Fruit fly (Drosophila melanogaster): Measurements from ENCODE around the gene CG7142.
A peak's percentile ranks its signal among the peaks of the same experiment; 100 is the strongest.

Gene CG7142

DNA sequence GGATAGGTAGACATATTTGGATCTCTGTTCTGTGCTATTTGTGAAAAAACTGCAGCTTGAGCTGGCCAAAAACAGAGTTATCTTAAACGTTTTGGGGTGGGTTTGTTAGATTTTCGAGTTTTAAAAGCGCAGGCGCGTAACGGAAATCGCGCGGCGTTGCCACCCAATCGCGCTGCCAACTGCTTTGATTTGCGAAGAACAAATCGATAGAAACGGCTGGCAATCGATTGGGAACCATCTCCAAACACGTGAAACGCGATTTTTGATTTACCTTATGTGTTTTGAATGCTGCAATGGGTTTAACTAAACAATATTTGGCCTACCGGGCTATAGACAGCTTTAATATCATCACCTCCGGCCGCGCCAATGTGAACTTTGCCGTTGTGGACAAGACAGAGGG, 4.1 kb upstream of the CG7142 start, which contains the start of the genes CG14312 and CG8064:
Gene CG14312, minus strand, starts transcription at position 88 of the 400 bp plus-strand sequence.
Gene CG8064, plus strand, starts transcription at position 220 of the 400 bp plus-strand sequence.
- no peak for TF ChIP-seq CG6854 (GFP tag; optimal IDR thresholded peaks at IDR 0.05)
- TF ChIP-seq klu (GFP tag; IDR thresholded peaks at IDR 0.05), result no peak
- no peak for TF ChIP-seq CG16815 (GFP tag; optimal IDR thresholded peaks at IDR 0.05)
- no peak for TF ChIP-seq ttk (GFP tag; IDR thresholded peaks at IDR 0.05)
- no peak for TF ChIP-seq CG18764 (GFP tag; optimal IDR thresholded peaks at IDR 0.05)
- TF ChIP-seq D19B (GFP tag; optimal IDR thresholded peaks at IDR 0.05), result no peak
- no peak for TF ChIP-seq CG32772 (GFP tag; IDR thresholded peaks at IDR 0.05)
- TF ChIP-seq CG6654 (GFP tag; optimal IDR thresholded peaks at IDR 0.05), result no peak
- TF ChIP-seq tin (GFP tag; optimal IDR thresholded peaks at IDR 0.05), result no peak
- no peak for TF ChIP-seq Rfx (GFP tag; IDR thresholded peaks at IDR 0.05)
- TF ChIP-seq CG3065 (GFP tag; optimal IDR thresholded peaks at IDR 0.05), result no peak
- no peak for TF ChIP-seq CG2889 (GFP tag; IDR thresholded peaks at IDR 0.05)
- TF ChIP-seq NK7.1 (GFP tag; optimal IDR thresholded peaks at IDR 0.05), result no peak
- no peak for TF ChIP-seq dan (GFP tag; IDR thresholded peaks at IDR 0.05)
- TF ChIP-seq CG15601 (tag; optimal IDR thresholded peaks at IDR 0.05), result peak; percentile 4
- TF ChIP-seq ken (GFP tag; IDR thresholded peaks at IDR 0.05), result no peak
- no peak for TF ChIP-seq Dfd (GFP tag; optimal IDR thresholded peaks at IDR 0.05)
- TF ChIP-seq Meics (GFP tag; optimal IDR thresholded peaks at IDR 0.05), result no peak
- no peak for TF ChIP-seq fd3F (GFP tag; optimal IDR thresholded peaks at IDR 0.05)
- no peak for TF ChIP-seq org-1 (GFP tag; optimal IDR thresholded peaks at IDR 0.05)
- TF ChIP-seq Poxn (GFP tag; IDR thresholded peaks at IDR 0.05), result no peak
- TF ChIP-seq cg (GFP tag; optimal IDR thresholded peaks at IDR 0.05), result no peak
- no peak for TF ChIP-seq CG11723 (GFP tag; optimal IDR thresholded peaks at IDR 0.05)
- no peak for TF ChIP-seq lov (optimal IDR thresholded peaks at IDR 0.05)
- no peak for TF ChIP-seq lov (GFP tag; IDR thresholded peaks at IDR 0.05)
- no peak for TF ChIP-seq CG6272 (GFP tag; IDR thresholded peaks at IDR 0.05)
- no peak for TF ChIP-seq danr (GFP tag; IDR thresholded peaks at IDR 0.05)
- TF ChIP-seq Six4 (GFP tag; optimal IDR thresholded peaks at IDR 0.05), result no peak
- TF ChIP-seq NfI (GFP tag; optimal IDR thresholded peaks at IDR 0.05), result no peak
- TF ChIP-seq HLH4C (GFP tag; IDR thresholded peaks at IDR 0.05; ENCODE audit: partially characterized antibody), result peak; percentile 66
- TF ChIP-seq gcm (GFP tag; optimal IDR thresholded peaks at IDR 0.05), result no peak
- no peak for TF ChIP-seq Drgx (GFP tag; IDR thresholded peaks at IDR 0.05)
- no peak for TF ChIP-seq sr (GFP tag; IDR thresholded peaks at IDR 0.05)
- TF ChIP-seq HmgZ (tag; optimal IDR thresholded peaks at IDR 0.05), result peak; percentile 69
- TF ChIP-seq ewg (GFP tag; optimal IDR thresholded peaks at IDR 0.05), result peak; percentile 100
- no peak for TF ChIP-seq pnt (GFP tag; optimal IDR thresholded peaks at IDR 0.05)
- TF ChIP-seq CG13775 (GFP tag; optimal IDR thresholded peaks at IDR 0.05), result no peak
- TF ChIP-seq CG10209 (GFP tag; optimal IDR thresholded peaks at IDR 0.05), result no peak
- peak; percentile 15 for TF ChIP-seq phol (tag; optimal IDR thresholded peaks at IDR 0.05)
- peak; percentile 61; the same call in 1 of the 3 replicates for TF ChIP-seq CG34422 (GFP tag; IDR thresholded peaks at IDR 0.05)
- TF ChIP-seq Opbp (GFP tag; IDR thresholded peaks at IDR 0.05; ENCODE audit: partially characterized antibody), result peak; percentile 75
- TF ChIP-seq CG32767 (GFP tag; IDR thresholded peaks at IDR 0.05), result no peak
- no peak for TF ChIP-seq pfk (GFP tag; optimal IDR thresholded peaks at IDR 0.05)
- TF ChIP-seq CG11695 (GFP tag; IDR thresholded peaks at IDR 0.05), result no peak
- no peak for TF ChIP-seq CG4707 (GFP tag; optimal IDR thresholded peaks at IDR 0.05)
- TF ChIP-seq D19A (tag; optimal IDR thresholded peaks at IDR 0.05), result no peak
- TF ChIP-seq dm (GFP tag; optimal IDR thresholded peaks at IDR 0.05), result peak; percentile 95
- TF ChIP-seq CG12236 (GFP tag; optimal IDR thresholded peaks at IDR 0.05), result no peak
- TF ChIP-seq BEAF-32 (GFP tag; optimal IDR thresholded peaks at IDR 0.05), result peak; percentile 77
- no peak for TF ChIP-seq CG2202 (tag; optimal IDR thresholded peaks at IDR 0.05)
- no peak for TF ChIP-seq PHDP (tag; optimal IDR thresholded peaks at IDR 0.05)
- TF ChIP-seq gce (GFP tag; IDR thresholded peaks at IDR 0.05), result no peak
- no peak for TF ChIP-seq CG1602 (GFP tag; optimal IDR thresholded peaks at IDR 0.05)
